Worm (Caenorhabditis elegans): Measurements from ENCODE around the gene srx-114.

srx-114 gene

DNA sequence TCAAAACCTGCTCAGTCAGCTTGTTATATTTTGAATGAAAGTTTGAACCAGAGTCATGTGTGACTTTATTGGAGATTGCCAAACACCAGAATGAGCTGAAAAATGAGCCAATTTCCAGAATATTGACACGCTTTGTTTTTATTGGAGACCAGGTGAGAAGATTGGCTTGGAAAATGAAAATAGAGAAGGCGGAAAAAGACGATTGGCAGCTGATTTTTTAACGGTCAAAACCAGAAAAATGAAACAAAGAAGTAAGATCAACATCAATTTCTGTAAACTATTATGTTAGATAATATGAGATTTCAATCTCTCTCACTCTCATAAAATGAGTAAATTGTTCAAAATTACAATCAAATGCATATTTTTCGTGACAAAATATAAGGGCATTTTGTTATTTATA, at the start of gene srx-114:
Gene srx-114, minus strand, starts transcription at position 101 of the 400 bp plus-strand sequence.
- TF ChIP-seq ZK546.5 (tag; optimal IDR thresholded peaks at IDR 0.05) (no peak), nhr-23 (tag; optimal IDR thresholded peaks at IDR 0.05) (no peak), fos-1 (tag; optimal IDR thresholded peaks at IDR 0.05) (no peak), lin-11 (tag; optimal IDR thresholded peaks at IDR 0.05) (no peak), gmeb-1 (tag; optimal IDR thresholded peaks at IDR 0.05) (no peak), dmd-4 (tag; optimal IDR thresholded peaks at IDR 0.05) (no peak)

DNA sequence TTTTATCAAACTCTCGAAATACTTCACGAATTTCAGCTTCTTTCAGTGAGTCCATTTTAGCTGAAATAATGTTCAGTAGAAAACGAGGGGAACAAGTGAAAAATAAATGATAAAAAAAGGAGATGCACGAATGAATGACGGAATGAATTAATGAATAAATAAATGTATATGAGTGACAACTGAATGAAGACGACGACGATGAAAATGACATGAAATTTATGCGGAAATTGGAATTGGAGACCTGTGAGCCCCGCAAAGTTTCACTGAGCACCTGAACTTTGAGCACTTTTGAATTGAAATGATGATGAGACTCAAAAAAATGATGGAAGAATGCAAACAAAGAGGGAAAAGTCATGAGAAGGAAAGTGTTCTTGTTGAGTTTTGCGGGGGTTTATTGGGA, 49.0 kb upstream of the srx-114 start, which contains the start of gene cal-8:
Gene cal-8, minus strand, starts transcription at position 60 of the 400 bp plus-strand sequence.
- no peak for TF ChIP-seq ceh-82 (tag; optimal IDR thresholded peaks at IDR 0.05)
- no peak for TF ChIP-seq lin-13 (GFP tag; optimal IDR thresholded peaks at IDR 0.05)
- no peak for TF ChIP-seq nhr-6 (tag; optimal IDR thresholded peaks at IDR 0.05)
- TF ChIP-seq skn-1 (tag; optimal IDR thresholded peaks at IDR 0.05): no peak
- TF ChIP-seq lsy-2 (tag; optimal IDR thresholded peaks at IDR 0.05): no peak
- TF ChIP-seq ceh-16 (tag; optimal IDR thresholded peaks at IDR 0.05): no peak
- no peak for TF ChIP-seq alr-1 (tag; optimal IDR thresholded peaks at IDR 0.05)

DNA sequence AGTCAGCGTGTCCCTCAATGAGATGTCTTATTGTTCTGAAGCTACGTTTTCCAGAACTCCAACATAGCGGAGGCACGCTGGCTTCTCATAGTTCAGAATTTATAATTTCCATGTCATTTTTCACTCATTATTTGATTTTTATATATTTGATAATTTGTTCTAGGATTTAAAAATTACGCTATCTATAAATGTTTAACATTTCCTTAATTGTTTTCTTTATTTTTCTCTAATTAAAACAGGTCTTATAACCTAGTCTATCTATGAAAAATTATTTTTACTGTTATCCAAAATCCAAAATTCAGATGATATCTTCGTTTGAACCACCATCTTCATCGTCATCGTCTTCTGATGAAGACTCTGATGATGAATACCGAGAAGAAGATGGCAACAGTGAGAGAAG, 45.3 kb upstream of the srx-114 start, which contains the start of gene F56D1.1:
Gene F56D1.1, plus strand, starts transcription at position 301 of the 400 bp plus-strand sequence.
- TF ChIP-seq C34F6.9 (tag; optimal IDR thresholded peaks at IDR 0.05): no peak
- no peak for TF ChIP-seq ceh-16 (tag; optimal IDR thresholded peaks at IDR 0.05)
- TF ChIP-seq blmp-1 (tag; optimal IDR thresholded peaks at IDR 0.05; ENCODE audit: insufficient read depth): no peak
- TF ChIP-seq nhr-129 (tag; optimal IDR thresholded peaks at IDR 0.05): no peak
- TF ChIP-seq mdl-1 (tag; optimal IDR thresholded peaks at IDR 0.05): no peak
- no peak for TF ChIP-seq lin-11 (tag; optimal IDR thresholded peaks at IDR 0.05)
- no peak for TF ChIP-seq nhr-25 (tag; optimal IDR thresholded peaks at IDR 0.05)
- TF ChIP-seq nhr-10 (tag; optimal IDR thresholded peaks at IDR 0.05): no peak
- TF ChIP-seq nhr-12 (tag; optimal IDR thresholded peaks at IDR 0.05): no peak
- no peak for TF ChIP-seq unc-55 (GFP tag; optimal IDR thresholded peaks at IDR 0.05)
- no peak for TF ChIP-seq elt-1 (tag; optimal IDR thresholded peaks at IDR 0.05)
- no peak for TF ChIP-seq alr-1 (tag; optimal IDR thresholded peaks at IDR 0.05)

DNA sequence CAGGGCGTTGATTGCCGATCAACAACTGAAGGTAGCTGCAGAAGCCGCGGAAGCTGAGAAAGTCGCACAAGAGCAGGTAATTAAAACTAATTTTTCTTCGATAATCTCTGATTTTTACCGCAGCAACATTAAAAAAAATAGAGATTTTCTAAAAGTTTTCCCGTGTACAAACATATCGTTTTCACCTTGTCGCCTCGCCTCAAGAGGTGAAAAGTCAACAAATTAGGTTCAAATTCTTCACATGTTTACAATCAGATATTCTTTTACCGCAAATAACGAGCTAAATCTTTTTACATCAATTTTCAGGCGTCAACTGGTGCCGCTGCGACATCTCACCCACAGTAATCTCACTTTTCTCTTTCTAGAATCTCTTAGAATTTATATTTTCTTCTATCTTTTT, 42.0 kb upstream of the srx-114 start, which contains the start of gene ilcr-2:
Gene ilcr-2, plus strand, starts transcription at position 301 of the 400 bp plus-strand sequence.
- TF ChIP-seq peb-1 (tag; optimal IDR thresholded peaks at IDR 0.05) (no peak), sma-3 (GFP tag; optimal IDR thresholded peaks at IDR 0.05) (no peak), elt-3 (tag; optimal IDR thresholded peaks at IDR 0.05) (no peak), nhr-11 (tag; optimal IDR thresholded peaks at IDR 0.05) (no peak), zag-1 (tag; optimal IDR thresholded peaks at IDR 0.05) (no peak), egl-27 (tag; optimal IDR thresholded peaks at IDR 0.05) (no peak), F13H6.1 (tag; optimal IDR thresholded peaks at IDR 0.05) (no peak), nhr-23 (tag; optimal IDR thresholded peaks at IDR 0.05) (no peak), nhr-10 (tag; optimal IDR thresholded peaks at IDR 0.05) (no peak), C34F6.9 (tag; optimal IDR thresholded peaks at IDR 0.05) (no peak)

DNA sequence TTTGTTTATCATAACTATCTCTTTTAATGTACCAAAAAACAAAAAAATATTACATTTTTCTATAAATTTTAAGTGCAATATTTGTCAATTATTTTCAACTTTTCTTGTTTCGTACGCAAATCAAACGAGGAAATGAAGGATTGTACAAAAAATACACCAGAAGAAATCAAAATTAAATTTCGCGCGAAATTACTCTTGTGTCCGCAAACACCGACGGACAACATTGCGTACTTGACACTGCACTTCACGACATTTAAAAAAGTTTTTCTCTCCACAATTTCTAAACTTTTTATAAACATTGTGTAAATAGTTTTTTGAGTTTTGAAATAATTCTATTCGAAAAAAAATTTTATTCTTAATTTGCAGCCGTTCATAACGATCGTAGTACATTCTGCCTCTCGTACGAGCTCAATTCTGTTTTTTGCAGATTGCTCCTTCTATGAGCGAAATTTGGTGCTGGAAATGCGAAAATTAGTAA, 41.0 kb upstream of the srx-114 start, which contains the start of gene mrps-16:
Gene mrps-16, plus strand, starts transcription at position 428 of the 478 bp plus-strand sequence.
- TF ChIP-seq nhr-6 (tag; optimal IDR thresholded peaks at IDR 0.05) (peak; percentile 8), C34F6.9 (tag; optimal IDR thresholded peaks at IDR 0.05) (peak; percentile 64), crh-2 (tag; optimal IDR thresholded peaks at IDR 0.05) (peak; percentile 34), ZK546.5 (tag; optimal IDR thresholded peaks at IDR 0.05) (no peak), lsy-2 (tag; optimal IDR thresholded peaks at IDR 0.05) (peak; percentile 62 to 88), gmeb-1 (tag; optimal IDR thresholded peaks at IDR 0.05) (peak; percentile 96), sma-3 (GFP tag; optimal IDR thresholded peaks at IDR 0.05) (peak; percentile 70), blmp-1 (tag; optimal IDR thresholded peaks at IDR 0.05; ENCODE audit: insufficient read depth) (no peak), nhr-237 (tag; optimal IDR thresholded peaks at IDR 0.05) (no peak), ceh-82 (tag; optimal IDR thresholded peaks at IDR 0.05) (no peak), Y55F3AM.14 (GFP tag; optimal IDR thresholded peaks at IDR 0.05) (no peak), unc-55 (GFP tag; optimal IDR thresholded peaks at IDR 0.05) (peak; percentile 72), ama-1 (optimal IDR thresholded peaks at IDR 0.05) (peak; percentile 3), mab-5 (tag; optimal IDR thresholded peaks at IDR 0.05) (peak; percentile 41), nhr-21 (tag; optimal IDR thresholded peaks at IDR 0.05) (peak; percentile 41), fos-1 (tag; optimal IDR thresholded peaks at IDR 0.05) (peak; percentile 26), F13H6.1 (tag; optimal IDR thresholded peaks at IDR 0.05) (peak; percentile 41), snpc-4 (tag; optimal IDR thresholded peaks at IDR 0.05) (peak; percentile 65), sma-9 (GFP tag; optimal IDR thresholded peaks at IDR 0.05) (peak; percentile 75), sma-9 (tag; optimal IDR thresholded peaks at IDR 0.05) (no peak), skn-1 (tag; optimal IDR thresholded peaks at IDR 0.05) (no peak), nhr-129 (tag; optimal IDR thresholded peaks at IDR 0.05) (peak; percentile 53), ztf-11 (tag; optimal IDR thresholded peaks at IDR 0.05) (no peak), lin-13 (GFP tag; optimal IDR thresholded peaks at IDR 0.05) (peak; percentile 39), nhr-77 (tag; optimal IDR thresholded peaks at IDR 0.05) (no peak)

Data from whole organism, L2 larva.